Worm (Caenorhabditis elegans) whole organism, late embryonic: ENCODE measurements around the gene T10B9.9.

Experiments
- ceh-22 ChIP-seq: sonication (generic microtip); optimal IDR thresholded peaks from 2 replicates; lab custom pipeline; 2017; ENCODE audit warnings: missing biosample characterization, missing genetic modification characterization
- nfya-1 ChIP-seq: sonication (generic microtip); optimal IDR thresholded peaks from 2 replicates; lab custom pipeline; 2017; ENCODE audit warnings: missing genetic modification characterization, mild to moderate bottlenecking, missing compliant biosample characterization, antibody characterized with exemption, moderate library complexity
- tbx-7 ChIP-seq: sonication (generic microtip); optimal IDR thresholded peaks from 2 replicates; lab custom pipeline; 2016; ENCODE audit warnings: missing genotype, missing genetic modification characterization, missing compliant biosample characterization

- no peak for TF ChIP-seq nfya-1 (tag; lab: Kevin White, UChicago)
- TF ChIP-seq ceh-22 (tag; lab: Kevin White, UChicago), result no peak
- TF ChIP-seq tbx-7 (tag; lab: Kevin White, UChicago), result no peak
Measured at ce11 chrII:9728506-9728905, 47.2 kb downstream of the T10B9.9 start.
